Worm (Caenorhabditis elegans) whole organism, L1 larva: ENCODE measurements around the gene W09D10.4.

Experiments used
- alr-1 ChIP-seq: fragments of 200-800 bp; sonication (Bioruptor generic); optimal IDR thresholded peaks from 2 replicates; lab custom pipeline; 2018; ENCODE audit warnings: borderline replicate concordance, mild to moderate bottlenecking, missing genetic modification characterization, missing compliant biosample characterization
- ama-1 ChIP-seq: fragments of 150-350 bp; optimal IDR thresholded peaks from 2 replicates; lab custom pipeline; 2014
- ceh-63 ChIP-seq: fragments of 200-800 bp; sonication (Bioruptor generic); optimal IDR thresholded peaks from 2 replicates; lab custom pipeline; 2018; ENCODE audit warnings: mild to moderate bottlenecking, missing genetic modification characterization, missing compliant biosample characterization
- ceh-88 ChIP-seq: fragments of 200-800 bp; sonication (Bioruptor generic); IDR thresholded peaks from 2 replicates; pipeline ENCODE4 v1.3.6; 2022; ENCODE audit warnings: missing genetic modification characterization, missing compliant biosample characterization
- ceh-90 ChIP-seq: sonication (generic microtip); optimal IDR thresholded peaks from 2 replicates; lab custom pipeline; 2016; ENCODE audit warnings: missing genetic modification characterization, missing compliant biosample characterization
- fos-1 ChIP-seq: fragments of 150-350 bp; optimal IDR thresholded peaks from 2 replicates; lab custom pipeline; 2014; ENCODE audit warnings: missing biosample characterization, missing genetic modification characterization
- lin-15B ChIP-seq: fragments of 150-350 bp; sonication (generic microtip); optimal IDR thresholded peaks from 3 replicates; lab custom pipeline; 2014; ENCODE audit warnings: missing biosample characterization, missing genetic modification characterization
- mdl-1 ChIP-seq, 2 experiments: fragments of 150-350 bp; optimal IDR thresholded peaks; 2 replicates each; lab custom pipeline; 2014 to 2017; ENCODE audit warnings: missing biosample characterization in 2 of 2, missing genetic modification characterization in 2 of 2, inconsistent platforms in 1 of 2
- unc-30 ChIP-seq: sonication (generic microtip); optimal IDR thresholded peaks from 2 replicates; lab custom pipeline; 2017; ENCODE audit warnings: missing biosample characterization, missing genetic modification characterization
- unc-62 ChIP-seq: fragments of 150-350 bp; optimal IDR thresholded peaks from 2 replicates; lab custom pipeline; 2014; ENCODE audit warnings: missing biosample characterization, missing genetic modification reagents, missing genetic modification characterization

- TF ChIP-seq ama-1 (lab: Kevin White, UChicago), result no peak
- TF ChIP-seq ceh-90, result no peak
- no peak for TF ChIP-seq ceh-63
- no peak for TF ChIP-seq lin-15B (tag; lab: Kevin White, UChicago)
- TF ChIP-seq ceh-88, result no peak
- no peak for TF ChIP-seq unc-30 (tag; lab: Kevin White, UChicago)
- no peak for TF ChIP-seq fos-1
- no peak for TF ChIP-seq mdl-1 (tag; optimal IDR thresholded peaks at IDR 0.05; lab: Kevin White, UChicago)
- TF ChIP-seq alr-1, result no peak
- no peak for TF ChIP-seq unc-62 (GFP tag; lab: Kevin White, UChicago)
Observed at ce11 chrIII:10755480-10756066, 39.6 kb upstream of the W09D10.4 start, which contains the start of gene hpl-2.
